Worm (Caenorhabditis elegans) whole organism, early embryonic: ENCODE measurements around the gene F07G11.2.
"Not testable (repeated sequence)": the region's sequence is repeated elsewhere in the genome, so short reads cannot be mapped to it uniquely, and the experiment has no call there.

Experiments
- B0310.2 ChIP-seq: sonication (generic microtip); optimal IDR thresholded peaks from 2 replicates; lab custom pipeline; 2016; ENCODE audit warnings: mild to moderate bottlenecking, missing genetic modification characterization, missing compliant biosample characterization
- F13C5.2 ChIP-seq: sonication (generic microtip); optimal IDR thresholded peaks from 2 replicates; lab custom pipeline; 2017; ENCODE audit warnings: mild to moderate bottlenecking, missing genetic modification characterization, inconsistent platforms, missing compliant biosample characterization
- aly-1 ChIP-seq: sonication (generic microtip); optimal IDR thresholded peaks from 2 replicates; lab custom pipeline; 2016; ENCODE audit warnings: missing genetic modification characterization, missing compliant biosample characterization
- ama-1 ChIP-seq: fragments of 150-350 bp; optimal IDR thresholded peaks from 2 replicates; lab custom pipeline; 2014
- ceh-13 ChIP-seq: fragments of 200-800 bp; sonication (Bioruptor generic); optimal IDR thresholded peaks from 2 replicates; lab custom pipeline; 2018; ENCODE audit warnings: mild to moderate bottlenecking, missing genetic modification characterization, missing compliant biosample characterization
- ceh-36 ChIP-seq: sonication (generic microtip); optimal IDR thresholded peaks from 2 replicates; lab custom pipeline; 2016; ENCODE audit warnings: missing genetic modification characterization, inconsistent platforms, missing compliant biosample characterization
- ets-7 ChIP-seq: sonication (generic microtip); optimal IDR thresholded peaks from 2 replicates; lab custom pipeline; 2016; ENCODE audit warnings: missing genotype, missing genetic modification characterization, missing compliant biosample characterization
- flt-1 ChIP-seq: fragments of 200-800 bp; sonication (Bioruptor generic); IDR thresholded peaks from 2 replicates; pipeline ENCODE4 v1.3.6; 2022; ENCODE audit warnings: missing genetic modification characterization, missing compliant biosample characterization
- hmbx-1 ChIP-seq: sonication (generic microtip); optimal IDR thresholded peaks from 2 replicates; lab custom pipeline; 2016; ENCODE audit warnings: mild to moderate bottlenecking, missing genetic modification characterization, missing compliant biosample characterization
- hmg-4 ChIP-seq: fragments of 200-800 bp; sonication (Bioruptor generic); optimal IDR thresholded peaks from 2 replicates; lab custom pipeline; 2018; ENCODE audit warnings: mild to moderate bottlenecking, missing genetic modification characterization, missing compliant biosample characterization
- hnd-1 ChIP-seq: sonication (generic microtip); optimal IDR thresholded peaks from 2 replicates; lab custom pipeline; 2016; ENCODE audit warnings: missing genetic modification characterization, missing compliant biosample characterization
- pes-1 ChIP-seq: fragments of 200-800 bp; sonication (Bioruptor generic); IDR thresholded peaks from 2 replicates; pipeline ENCODE4 v1.3.6; 2022; ENCODE audit warnings: missing genetic modification reagents, missing genetic modification characterization, missing compliant biosample characterization
- scrt-1 ChIP-seq: fragments of 200-800 bp; sonication (Bioruptor generic); IDR thresholded peaks from 2 replicates; pipeline ENCODE4 v1.3.6; 2022; ENCODE audit warnings: missing genetic modification characterization, missing compliant biosample characterization
- sea-1 ChIP-seq: fragments of 200-800 bp; sonication (Bioruptor generic); conservative IDR thresholded peaks from 2 replicates; pipeline ENCODE4 v1.3.6; 2022; ENCODE audit warnings: missing genetic modification characterization, missing compliant biosample characterization
- tbx-11 ChIP-seq: fragments of 200-800 bp; sonication (Bioruptor generic); IDR thresholded peaks from 2 replicates; pipeline ENCODE4 v1.3.6; 2022; ENCODE audit warnings: missing genetic modification characterization, missing compliant biosample characterization
- tbx-37 ChIP-seq: fragments of 200-800 bp; sonication (Bioruptor generic); conservative IDR thresholded peaks from 2 replicates; pipeline ENCODE4 v1.3.6; 2022; ENCODE audit warnings: missing genetic modification reagents, missing genetic modification characterization, missing compliant biosample characterization
- tra-4 ChIP-seq: sonication (generic microtip); optimal IDR thresholded peaks from 2 replicates; lab custom pipeline; 2017; ENCODE audit warnings: missing genetic modification characterization, missing compliant biosample characterization

F07G11.2 gene

DNA sequence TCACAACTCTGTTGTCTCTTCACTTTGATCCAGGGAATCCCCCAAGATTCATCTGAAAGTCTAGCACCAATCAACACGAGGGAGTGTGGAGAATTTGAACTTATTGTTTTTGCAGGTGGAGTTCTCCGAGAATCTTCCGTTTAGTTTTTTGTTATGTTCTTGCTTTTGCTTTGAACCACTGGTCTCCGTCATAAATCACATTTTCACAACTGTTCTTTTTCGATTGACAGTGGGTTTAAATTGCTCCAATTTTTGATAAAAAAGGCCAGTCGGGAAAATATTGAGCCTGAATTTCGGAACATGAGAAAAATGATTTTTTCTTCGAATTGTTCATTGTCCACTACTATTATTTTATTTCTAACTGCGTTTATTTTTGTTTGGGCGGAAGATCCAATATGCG lies 17.3 kb downstream of the F07G11.2 start, which contains the start of gene F10G2.10:
TSS of gene F10G2.10 (plus strand) at position 301 of the 400 bp plus-strand sequence.
- TF ChIP-seq tbx-37 (GFP tag; lab: Robert Waterston, UW) (no peak), B0310.2 (tag; lab: Kevin White, UChicago) (no peak), flt-1 (GFP tag; lab: Robert Waterston, UW) (no peak), sea-1 (no peak), hnd-1 (no peak), scrt-1 (no peak), F13C5.2 (no peak), ceh-13 (GFP tag; lab: Kevin White, UChicago) (no peak), ets-7 (tag; lab: Kevin White, UChicago) (no peak), aly-1 (no peak), hmbx-1 (tag; lab: Kevin White, UChicago) (no peak), tbx-11 (GFP tag; lab: Robert Waterston, UW) (no peak), hmg-4 (GFP tag; lab: Kevin White, UChicago) (no peak), pes-1 (no peak), tra-4 (tag; lab: Kevin White, UChicago) (no peak), ceh-36 (tag; lab: Kevin White, UChicago) (no peak), ama-1 (lab: Kevin White, UChicago) (no peak)

DNA sequence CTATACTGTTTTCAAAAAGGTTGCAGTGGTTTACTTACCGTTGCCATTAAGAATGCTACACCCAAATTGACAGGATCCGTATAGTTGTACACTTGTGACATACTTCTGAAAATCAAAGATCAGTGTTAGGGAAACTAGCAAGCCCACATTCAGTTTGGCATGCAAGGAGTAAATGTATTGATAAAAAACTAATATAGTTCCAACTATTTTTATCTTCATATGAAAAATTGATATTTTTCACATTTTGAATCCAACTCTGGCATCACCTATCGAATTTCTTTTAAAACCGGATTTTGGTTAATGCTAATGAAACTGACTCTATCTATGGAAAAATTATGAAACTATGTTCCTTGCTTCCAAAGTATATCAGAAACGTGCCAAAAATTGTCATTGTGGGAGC lies 20.7 kb downstream of the F07G11.2 start, which contains the start of gene srx-92:
TSS of gene srx-92 (minus strand) at position 101 of the 400 bp plus-strand sequence.
- TF ChIP-seq flt-1 (GFP tag; lab: Robert Waterston, UW) (no peak), B0310.2 (tag; lab: Kevin White, UChicago) (no peak), tra-4 (tag; lab: Kevin White, UChicago) (no peak), ama-1 (lab: Kevin White, UChicago) (no peak), tbx-37 (GFP tag; lab: Robert Waterston, UW) (no peak), tbx-11 (GFP tag; lab: Robert Waterston, UW) (no peak), F13C5.2 (no peak), hnd-1 (no peak), aly-1 (no peak), scrt-1 (no peak), ets-7 (tag; lab: Kevin White, UChicago) (no peak), hmg-4 (GFP tag; lab: Kevin White, UChicago) (no peak), hmbx-1 (tag; lab: Kevin White, UChicago) (no peak), ceh-13 (GFP tag; lab: Kevin White, UChicago) (no peak), sea-1 (no peak), pes-1 (no peak), ceh-36 (tag; lab: Kevin White, UChicago) (no peak)

DNA sequence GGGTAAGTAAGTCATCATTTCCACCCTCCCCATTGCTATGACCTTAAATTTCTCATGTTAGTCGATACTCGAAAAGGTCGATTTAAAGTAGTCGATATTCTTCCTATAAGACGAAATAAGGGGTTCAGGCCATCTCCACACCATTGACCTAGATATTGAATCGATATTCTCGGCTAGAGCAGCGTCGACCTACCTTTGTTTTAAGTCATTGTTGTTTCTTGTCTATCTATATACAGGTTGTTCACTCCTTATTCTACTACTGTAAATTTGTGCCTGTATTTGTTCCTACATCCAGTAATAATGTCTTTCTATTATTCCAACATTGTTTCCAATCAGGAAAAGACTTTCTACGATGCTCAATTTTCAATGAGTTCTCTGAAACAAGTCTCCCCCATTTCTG lies 22.3 kb downstream of the F07G11.2 start, which contains the start of gene F10G2.4:
TSS of gene F10G2.4 (plus strand) at position 301 of the 400 bp plus-strand sequence.
- TF ChIP-seq sea-1: no peak
- no peak for TF ChIP-seq hmbx-1 (tag; lab: Kevin White, UChicago)
- no peak for TF ChIP-seq F13C5.2
- TF ChIP-seq pes-1: no peak
- no peak for TF ChIP-seq ceh-36 (tag; lab: Kevin White, UChicago)
- TF ChIP-seq ets-7 (tag; lab: Kevin White, UChicago): no peak
- no peak for TF ChIP-seq tbx-11 (GFP tag; lab: Robert Waterston, UW)
- TF ChIP-seq scrt-1: no peak
- no peak for TF ChIP-seq tbx-37 (GFP tag; lab: Robert Waterston, UW)
- no peak for TF ChIP-seq ceh-13 (GFP tag; lab: Kevin White, UChicago)
- TF ChIP-seq hnd-1: no peak
- TF ChIP-seq flt-1 (GFP tag; lab: Robert Waterston, UW): no peak
- no peak for TF ChIP-seq hmg-4 (GFP tag; lab: Kevin White, UChicago)
- no peak for TF ChIP-seq ama-1 (lab: Kevin White, UChicago)
- no peak for TF ChIP-seq tra-4 (tag; lab: Kevin White, UChicago)
- TF ChIP-seq B0310.2 (tag; lab: Kevin White, UChicago): no peak

DNA sequence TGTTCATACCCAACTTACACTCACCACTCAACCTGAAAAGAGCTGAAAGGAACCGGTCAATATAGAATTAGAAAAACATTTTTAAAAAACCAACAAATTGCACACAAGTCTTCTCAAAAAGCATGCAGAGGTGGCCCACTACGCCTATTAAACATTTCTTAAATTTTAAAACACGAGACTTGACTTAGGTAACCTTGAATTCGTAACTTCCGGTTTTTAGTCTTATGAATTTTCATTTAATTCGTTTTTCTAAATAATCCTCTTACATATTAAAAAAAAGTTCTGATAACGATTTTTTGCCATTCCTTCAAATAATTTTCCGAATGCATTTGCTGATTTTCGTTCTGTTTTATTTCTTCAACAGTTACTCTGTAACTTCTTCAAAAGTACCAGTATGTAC lies 23.5 kb downstream of the F07G11.2 start, which contains the start of gene clec-7:
TSS of gene clec-7 (plus strand) at position 301 of the 400 bp plus-strand sequence.
- TF ChIP-seq ceh-36 (tag; lab: Kevin White, UChicago) (no peak), scrt-1 (no peak), flt-1 (GFP tag; lab: Robert Waterston, UW) (no peak), ama-1 (lab: Kevin White, UChicago) (no peak), tbx-11 (GFP tag; lab: Robert Waterston, UW) (no peak), pes-1 (no peak), hmg-4 (GFP tag; lab: Kevin White, UChicago) (no peak), B0310.2 (tag; lab: Kevin White, UChicago) (no peak), aly-1 (no peak), ceh-13 (GFP tag; lab: Kevin White, UChicago) (no peak), ets-7 (tag; lab: Kevin White, UChicago) (no peak), tbx-37 (GFP tag; lab: Robert Waterston, UW) (no peak), hnd-1 (no peak), F13C5.2 (no peak), hmbx-1 (tag; lab: Kevin White, UChicago) (no peak)

DNA sequence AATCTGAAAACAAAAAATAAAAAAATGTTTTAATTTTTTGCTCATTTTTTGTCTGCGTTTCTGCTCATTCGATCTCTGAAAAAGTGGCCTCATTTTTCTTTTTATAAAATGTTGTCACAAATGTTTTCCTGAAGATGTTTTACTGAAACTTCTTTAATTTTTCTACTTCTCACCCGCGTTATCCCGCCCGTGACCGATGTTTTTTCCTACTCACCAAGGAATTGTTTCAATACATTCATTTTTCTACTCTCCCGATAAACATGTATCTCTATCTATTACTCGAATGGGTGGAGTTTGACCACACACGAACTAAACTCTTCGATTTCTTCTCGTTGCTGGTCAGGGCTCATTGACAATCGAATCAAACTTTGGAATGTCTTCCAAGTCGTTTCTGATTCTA lies 26.3 kb downstream of the F07G11.2 start, which contains the start of gene F10G2.2:
TSS of gene F10G2.2 (plus strand) at position 301 of the 400 bp plus-strand sequence.
- TF ChIP-seq scrt-1 (no peak), B0310.2 (tag; lab: Kevin White, UChicago) (no peak), flt-1 (GFP tag; lab: Robert Waterston, UW) (no peak), ets-7 (tag; lab: Kevin White, UChicago) (no peak)

ce11 chrV:7332253-7332652 lies 27.6 kb downstream of the F07G11.2 start, which contains the start of gene F10G2.1:
TSS of gene F10G2.1 (plus strand) at chrV:7332553.
- TF ChIP-seq ama-1 (lab: Kevin White, UChicago): no peak
- TF ChIP-seq B0310.2 (tag; lab: Kevin White, UChicago): no peak
- TF ChIP-seq flt-1 (GFP tag; lab: Robert Waterston, UW): no peak
- TF ChIP-seq ceh-13 (GFP tag; lab: Kevin White, UChicago): no peak
- no peak for TF ChIP-seq aly-1
- no peak for TF ChIP-seq sea-1
- no peak for TF ChIP-seq tra-4 (tag; lab: Kevin White, UChicago)

DNA sequence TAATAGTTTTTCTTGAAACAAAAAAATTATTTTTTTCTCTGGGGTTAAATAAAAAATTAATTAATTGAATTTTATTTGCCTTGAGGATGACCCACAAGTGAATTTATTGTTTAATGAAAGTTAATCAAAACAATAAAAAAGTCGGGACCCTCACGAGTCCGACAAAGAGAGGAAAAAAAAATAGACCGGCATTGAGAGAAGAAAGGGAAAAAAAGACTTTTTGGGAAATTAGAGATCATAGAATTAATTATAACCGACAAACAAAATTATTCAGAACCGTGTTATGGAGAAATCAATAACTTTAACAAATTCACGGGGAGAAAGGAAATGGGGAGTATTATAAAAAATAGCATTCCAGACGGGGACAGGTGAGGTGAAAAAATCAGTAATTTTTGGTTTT lies 32.6 kb downstream of the F07G11.2 start, which contains the start of gene F10G2.7:
TSS of gene F10G2.7 (minus strand) at position 101 of the 400 bp plus-strand sequence.
- not testable (repeated sequence) for TF ChIP-seq ceh-36 (tag; lab: Kevin White, UChicago); tbx-11 (GFP tag; lab: Robert Waterston, UW); tra-4 (tag; lab: Kevin White, UChicago)
